Fruit fly (Drosophila melanogaster) whole organism, embryonic: ENCODE results near the gene CG18473.
A peak's percentile ranks its signal among the peaks of the same experiment; 100 is the strongest.

Experiments
- Atf3 ChIP-seq: fragments of 200-800 bp; sonication (Bioruptor generic); optimal IDR thresholded peaks from 3 replicates; lab custom pipeline; 2016; ENCODE audit warnings: missing biosample characterization, missing genetic modification characterization
- CG10431 ChIP-seq: fragments of 200-800 bp; sonication (Bioruptor generic); optimal IDR thresholded peaks from 3 replicates; lab custom pipeline; 2018; ENCODE audit warnings: missing biosample characterization, mild to moderate bottlenecking, missing genetic modification characterization
- CG10565 ChIP-seq: fragments of 200-800 bp; sonication (Bioruptor generic); optimal IDR thresholded peaks from 3 replicates; lab custom pipeline; 2016; ENCODE audit warnings: missing biosample characterization, mild to moderate bottlenecking, missing genetic modification characterization
- CG14667 ChIP-seq: fragments of 200-800 bp; sonication (Bioruptor generic); IDR thresholded peaks from 2 replicates; pipeline ENCODE4 v1.3.6; 2022; ENCODE audit warnings: missing biosample characterization, missing genetic modification characterization
- CG14965 ChIP-seq: fragments of 200-800 bp; sonication (Bioruptor generic); optimal IDR thresholded peaks from 2 replicates; lab custom pipeline; 2016; ENCODE audit warnings: missing biosample characterization, missing genetic modification characterization, borderline replicate concordance
- CG17328 ChIP-seq: fragments of 200-800 bp; sonication (Bioruptor generic); IDR thresholded peaks from 2 replicates; pipeline ENCODE4 v1.3.6; 2022; ENCODE audit warnings: missing biosample characterization, missing genetic modification characterization
- CG17359 ChIP-seq: fragments of 200-800 bp; sonication (Bioruptor generic); optimal IDR thresholded peaks from 3 replicates; lab custom pipeline; 2018; ENCODE audit warnings: missing biosample characterization, mild to moderate bottlenecking, missing genetic modification characterization, moderate library complexity
- CG17361 ChIP-seq: fragments of 200-800 bp; sonication (Bioruptor generic); IDR thresholded peaks from 3 replicates; pipeline ENCODE4 v1.3.6; 2022; ENCODE audit warnings: missing biosample characterization, missing genetic modification characterization
- CG18599 ChIP-seq: fragments of 200-800 bp; sonication (Bioruptor generic); optimal IDR thresholded peaks from 3 replicates; lab custom pipeline; 2017; ENCODE audit warnings: missing biosample characterization, missing genetic modification characterization, mild to moderate bottlenecking, moderate library complexity, missing genetic modification reagents
- CG2120 ChIP-seq: fragments of 200-800 bp; sonication (Bioruptor generic); optimal IDR thresholded peaks from 3 replicates; lab custom pipeline; 2016; ENCODE audit warnings: missing biosample characterization, missing genetic modification characterization
- CG2129 ChIP-seq: fragments of 200-800 bp; sonication (Bioruptor generic); IDR thresholded peaks from 2 replicates; pipeline ENCODE4 v1.3.6; 2022; ENCODE audit warnings: missing biosample characterization, missing genetic modification characterization; ENCODE audit not compliant: partially characterized antibody
- CG34422 ChIP-seq: fragments of 200-800 bp; sonication (Bioruptor generic); IDR thresholded peaks from 3 replicates; pipeline ENCODE4 v1.3.6; 2022; ENCODE audit warnings: missing biosample characterization, missing genetic modification characterization
- CG5953 ChIP-seq: fragments of 200-800 bp; sonication (Bioruptor generic); IDR thresholded peaks from 2 replicates; pipeline ENCODE4 v1.3.6; 2022; ENCODE audit warnings: missing biosample characterization, missing genetic modification characterization
- CG6254 ChIP-seq: fragments of 200-800 bp; sonication (Bioruptor generic); optimal IDR thresholded peaks from 3 replicates; lab custom pipeline; 2017; ENCODE audit warnings: mild to moderate bottlenecking, missing biosample characterization, missing genetic modification reagents, missing genetic modification characterization
- CG6689 ChIP-seq: fragments of 200-800 bp; sonication (Bioruptor generic); IDR thresholded peaks from 2 replicates; pipeline ENCODE4 v1.3.6; 2022; ENCODE audit warnings: missing biosample characterization, missing genetic modification characterization
- CG6854 ChIP-seq: fragments of 200-800 bp; sonication (Bioruptor generic); optimal IDR thresholded peaks from 3 replicates; lab custom pipeline; 2017; ENCODE audit warnings: missing biosample characterization, mild to moderate bottlenecking, missing genetic modification characterization
- CG7928 ChIP-seq: fragments of 200-800 bp; sonication (Bioruptor generic); optimal IDR thresholded peaks from 2 replicates; lab custom pipeline; 2017; ENCODE audit warnings: missing biosample characterization, mild to moderate bottlenecking, missing genetic modification characterization
- CG9437 ChIP-seq: fragments of 200-800 bp; sonication (Bioruptor generic); optimal IDR thresholded peaks from 2 replicates; lab custom pipeline; 2018; ENCODE audit warnings: missing biosample characterization, mild to moderate bottlenecking, missing genetic modification characterization
- CG9609 ChIP-seq: fragments of 200-800 bp; sonication (Bioruptor generic); optimal IDR thresholded peaks from 3 replicates; lab custom pipeline; 2016; ENCODE audit warnings: missing biosample characterization, missing genetic modification characterization
- Camta ChIP-seq: fragments of 200-800 bp; sonication (Bioruptor generic); optimal IDR thresholded peaks from 2 replicates; lab custom pipeline; 2016; ENCODE audit warnings: missing biosample characterization, missing genetic modification characterization
- Dek ChIP-seq: fragments of 200-800 bp; sonication (Bioruptor generic); optimal IDR thresholded peaks from 3 replicates; lab custom pipeline; 2019; ENCODE audit warnings: missing biosample characterization, mild to moderate bottlenecking, missing genetic modification characterization, moderate library complexity
- Dip3 ChIP-seq: fragments of 200-800 bp; sonication (Bioruptor generic); optimal IDR thresholded peaks from 3 replicates; lab custom pipeline; 2016; ENCODE audit warnings: missing biosample characterization, missing genetic modification characterization
- Drgx ChIP-seq: fragments of 200-800 bp; sonication (Bioruptor generic); IDR thresholded peaks from 2 replicates; pipeline ENCODE4 v1.3.6; 2022; ENCODE audit warnings: missing biosample characterization, missing genetic modification characterization
- E2f1 ChIP-seq: fragments of 200-800 bp; sonication (Bioruptor generic); IDR thresholded peaks from 2 replicates; pipeline ENCODE4 v1.3.6; 2022; ENCODE audit warnings: missing biosample characterization, missing genetic modification characterization
- Elba2 ChIP-seq: fragments of 200-800 bp; sonication (Bioruptor generic); optimal IDR thresholded peaks from 3 replicates; lab custom pipeline; 2016; ENCODE audit warnings: missing biosample characterization, missing genetic modification characterization
- GATAe ChIP-seq: fragments of 200-800 bp; sonication (Bioruptor generic); conservative IDR thresholded peaks from 2 replicates; pipeline ENCODE4 v1.3.6; 2022; ENCODE audit warnings: missing biosample characterization, missing genetic modification characterization
- H2.0 ChIP-seq: fragments of 200-800 bp; sonication (Bioruptor generic); IDR thresholded peaks from 2 replicates; pipeline ENCODE4 v1.3.6; 2022; ENCODE audit warnings: missing biosample characterization, missing genetic modification characterization
- Hsf ChIP-seq: fragments of 200-800 bp; sonication (Bioruptor generic); optimal IDR thresholded peaks from 3 replicates; lab custom pipeline; 2016; ENCODE audit warnings: missing biosample characterization, missing genetic modification characterization
- Lhr ChIP-seq: fragments of 200-800 bp; sonication (Bioruptor generic); optimal IDR thresholded peaks from 3 replicates; lab custom pipeline; 2017; ENCODE audit warnings: mild to moderate bottlenecking, missing biosample characterization, missing genetic modification reagents, missing genetic modification characterization
- Med ChIP-seq: fragments of 200-800 bp; sonication (Bioruptor generic); peaks from one replicate; lab custom pipeline; 2016; ENCODE audit warnings: missing biosample characterization, missing genetic modification characterization, mild to moderate bottlenecking, inconsistent platforms, moderate library complexity
- Vsx1 ChIP-seq: fragments of 200-800 bp; sonication (Bioruptor generic); optimal IDR thresholded peaks from 2 replicates; lab custom pipeline; 2017; ENCODE audit warnings: missing biosample characterization, mild to moderate bottlenecking, missing genetic modification characterization, missing genetic modification reagents
- btn ChIP-seq: fragments of 200-800 bp; sonication (Bioruptor generic); optimal IDR thresholded peaks from 2 replicates; lab custom pipeline; 2016; ENCODE audit warnings: missing biosample characterization, missing genetic modification characterization
- chinmo ChIP-seq: fragments of 200-800 bp; sonication (Bioruptor generic); IDR thresholded peaks from 4 replicates; pipeline ENCODE4 v1.3.6; 2022; ENCODE audit warnings: missing biosample characterization, missing genetic modification characterization; ENCODE audit not compliant: partially characterized antibody
- corto ChIP-seq: fragments of 200-800 bp; sonication (Bioruptor generic); optimal IDR thresholded peaks from 2 replicates; lab custom pipeline; 2016; ENCODE audit warnings: missing biosample characterization, mild to moderate bottlenecking, missing genetic modification characterization, moderate library complexity
- crol ChIP-seq: fragments of 200-800 bp; sonication (Bioruptor generic); IDR thresholded peaks from 2 replicates; pipeline ENCODE4 v1.3.6; 2022; ENCODE audit warnings: missing biosample characterization, missing genetic modification characterization
- dysf ChIP-seq: fragments of 200-800 bp; sonication (Bioruptor generic); IDR thresholded peaks from 3 replicates; pipeline ENCODE4 v1.3.6; 2022; ENCODE audit warnings: missing biosample characterization, missing genetic modification characterization
- fu2 ChIP-seq: fragments of 200-800 bp; sonication (Bioruptor generic); optimal IDR thresholded peaks from 2 replicates; lab custom pipeline; 2016; ENCODE audit warnings: missing biosample characterization, missing genetic modification characterization
- grn ChIP-seq: fragments of 200-800 bp; sonication (Bioruptor generic); optimal IDR thresholded peaks from 3 replicates; lab custom pipeline; 2017; ENCODE audit warnings: missing biosample characterization, missing genetic modification characterization
- inv ChIP-seq: fragments of 200-800 bp; sonication (Bioruptor generic); IDR thresholded peaks from 2 replicates; pipeline ENCODE4 v1.3.6; 2022; ENCODE audit warnings: missing biosample characterization, missing genetic modification characterization; ENCODE audit not compliant: partially characterized antibody
- lola ChIP-seq, 3 experiments: fragments of >200 bp in 2 of 3; fragments of 200-800 bp in 1 of 3; sonication (Bioruptor generic) in 1 of 3; optimal IDR thresholded peaks; 2 replicates each; lab custom pipeline; 2017 to 2019; ENCODE audit warnings: missing biosample characterization in 3 of 3, missing genetic modification characterization in 3 of 3, mild to moderate bottlenecking in 1 of 3, moderate library complexity in 1 of 3
- maf-S ChIP-seq: fragments of 200-800 bp; sonication (Bioruptor generic); optimal IDR thresholded peaks from 2 replicates; lab custom pipeline; 2016; ENCODE audit warnings: missing biosample characterization, missing genetic modification characterization
- mirr ChIP-seq: fragments of 200-800 bp; sonication (Bioruptor generic); optimal IDR thresholded peaks from 3 replicates; lab custom pipeline; 2018; ENCODE audit warnings: missing biosample characterization, mild to moderate bottlenecking, missing genetic modification characterization
- nom ChIP-seq: fragments of 200-800 bp; sonication (Bioruptor generic); optimal IDR thresholded peaks from 2 replicates; lab custom pipeline; 2017; ENCODE audit warnings: missing biosample characterization, missing genetic modification characterization, mild to moderate bottlenecking, moderate library complexity, missing genetic modification reagents
- p53 ChIP-seq: fragments of 200-800 bp; sonication (Bioruptor generic); optimal IDR thresholded peaks from 2 replicates; lab custom pipeline; 2016; ENCODE audit warnings: missing biosample characterization, missing genetic modification characterization
- pum ChIP-seq: fragments of 200-800 bp; sonication (Bioruptor generic); optimal IDR thresholded peaks from 2 replicates; lab custom pipeline; 2016; ENCODE audit warnings: missing biosample characterization, missing genetic modification characterization
- ranshi ChIP-seq: fragments of 200-800 bp; sonication (Bioruptor generic); IDR thresholded peaks from 2 replicates; pipeline ENCODE4 v1.3.6; 2022; ENCODE audit warnings: missing biosample characterization, missing genetic modification characterization
- sd ChIP-seq: fragments of 200-800 bp; sonication (Bioruptor generic); optimal IDR thresholded peaks from 3 replicates; lab custom pipeline; 2018; ENCODE audit warnings: missing biosample characterization, mild to moderate bottlenecking, missing genetic modification characterization, moderate library complexity
- sens ChIP-seq: fragments of 200-800 bp; sonication (Bioruptor generic); peaks from one replicate; lab custom pipeline; 2016; ENCODE audit warnings: missing biosample characterization, missing genetic modification characterization
- shn ChIP-seq: fragments of 200-800 bp; sonication (Bioruptor generic); optimal IDR thresholded peaks from 3 replicates; lab custom pipeline; 2016; ENCODE audit warnings: missing biosample characterization, missing genetic modification characterization
- stwl ChIP-seq: fragments of 200-800 bp; sonication (Bioruptor generic); optimal IDR thresholded peaks from 3 replicates; lab custom pipeline; 2018; ENCODE audit warnings: missing biosample characterization, mild to moderate bottlenecking, missing genetic modification characterization, moderate library complexity
- sug ChIP-seq: fragments of 200-800 bp; optimal IDR thresholded peaks from 2 replicates; lab custom pipeline; 2019; ENCODE audit warnings: missing biosample characterization, mild to moderate bottlenecking, missing genetic modification characterization, moderate library complexity

CG18473 gene

DNA sequence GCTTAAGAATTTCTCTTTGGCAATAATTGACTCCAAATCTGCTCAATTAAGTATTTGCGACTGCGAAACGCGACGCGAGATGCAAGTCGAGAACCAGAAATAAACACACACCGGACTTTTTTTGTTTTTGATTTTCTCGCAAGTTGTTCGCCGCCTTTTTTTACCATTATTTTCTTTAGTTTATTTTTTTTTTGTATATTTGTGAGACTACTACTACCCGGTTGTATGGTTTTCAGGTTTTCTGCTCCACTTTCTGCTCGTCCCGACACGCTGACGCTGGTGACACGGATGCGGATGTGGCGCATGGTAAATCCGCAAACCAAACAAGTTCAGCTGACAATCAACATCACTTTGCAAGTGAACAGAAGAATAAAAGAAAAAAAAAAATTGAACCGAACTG is 17.9 kb downstream of the CG18473 start:
- no peak for TF ChIP-seq CG14667 (GFP tag; lab: Robert Waterston, UW)
- no peak for TF ChIP-seq CG5953 (GFP tag; lab: Robert Waterston, UW)
- TF ChIP-seq Dip3: no peak
- peak; percentile 86 for TF ChIP-seq nom (GFP tag; lab: Kevin White, UChicago)
- no peak for TF ChIP-seq Atf3 (GFP tag; lab: Kevin White, UChicago)
- TF ChIP-seq CG7928 (GFP tag; lab: Kevin White, UChicago): no peak
- no peak for TF ChIP-seq CG6254
- TF ChIP-seq, all 482 proteins: peak for 1

DNA sequence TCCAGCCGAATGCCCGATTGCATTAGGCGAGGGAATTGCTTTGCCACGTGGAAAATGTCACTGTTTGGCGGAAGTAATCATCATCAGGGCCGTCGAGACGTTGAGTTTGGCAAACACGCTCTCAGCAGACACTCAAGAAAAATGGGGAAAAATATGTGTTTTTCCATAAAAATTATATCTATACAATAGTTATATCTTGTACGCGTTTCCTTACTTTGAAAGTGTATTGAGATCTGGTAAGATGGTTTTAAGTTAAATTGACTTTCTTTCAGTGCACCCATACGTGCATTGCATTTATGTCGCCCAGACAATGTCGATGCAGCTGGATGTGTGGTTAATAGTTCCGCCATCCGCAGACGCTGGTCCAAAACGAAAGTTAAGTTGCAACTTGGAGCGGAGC is 22.9 kb downstream of the CG18473 start:
- TF ChIP-seq CG6854 (no peak), CG10431 (no peak), CG9609 (GFP tag; lab: Kevin White, UChicago) (no peak), inv (GFP tag; lab: Robert Waterston, UW) (no peak), corto (no peak), fu2 (GFP tag; lab: Kevin White, UChicago) (no peak), p53 (GFP tag; lab: Kevin White, UChicago) (no peak), Dek (tag; lab: Kevin White, UChicago) (no peak), CG2129 (GFP tag; lab: Robert Waterston, UW) (no peak), lola (GFP tag; optimal IDR thresholded peaks at IDR 0.05; lab: Kevin White, UChicago) (no peak), Lhr (GFP tag; lab: Kevin White, UChicago) (no peak), dysf (GFP tag; lab: Robert Waterston, UW) (no peak), CG34422 (GFP tag; lab: Robert Waterston, UW) (no peak), CG17328 (GFP tag; lab: Robert Waterston, UW) (peak; percentile 22; the same call in 1 of the 2 replicates), CG2120 (no peak), CG6689 (GFP tag; lab: Robert Waterston, UW) (0 out of 2 replicates have a peak, but pooled peaks have one; percentile 12), H2.0 (GFP tag; lab: Robert Waterston, UW) (no peak), shn (GFP tag; lab: Kevin White, UChicago) (no peak), ranshi (GFP tag; lab: Robert Waterston, UW) (no peak), sens (GFP tag; lab: Kevin White, UChicago) (peak; percentile 38), CG6254 (no peak), btn (no peak), CG10565 (GFP tag; lab: Kevin White, UChicago) (no peak), Elba2 (GFP tag; lab: Kevin White, UChicago) (no peak), stwl (tag; lab: Kevin White, UChicago) (no peak), Camta (GFP tag; lab: Kevin White, UChicago) (no peak), pum (no peak), Drgx (GFP tag; lab: Robert Waterston, UW) (peak; percentile 47), maf-S (GFP tag; lab: Kevin White, UChicago) (no peak)

DNA sequence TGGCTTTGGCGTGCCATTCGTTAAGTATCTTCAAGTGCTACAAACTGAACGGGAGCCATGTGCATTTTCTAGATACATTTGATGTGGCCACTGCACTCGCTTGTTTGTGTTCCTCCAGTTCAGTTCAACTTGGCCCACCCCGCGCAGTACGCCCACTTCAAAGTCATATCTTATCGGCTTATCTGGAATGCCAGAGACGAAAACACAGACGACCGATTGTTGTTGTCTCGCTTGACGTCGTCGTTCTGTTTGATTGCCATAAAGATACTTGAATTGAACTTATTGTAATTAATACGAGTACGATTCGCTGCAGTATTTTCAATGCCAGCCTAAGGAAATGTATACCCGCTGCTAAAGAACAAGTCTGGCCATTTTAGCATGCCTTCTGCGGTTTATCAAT is 24.5 kb downstream of the CG18473 start:
- TF ChIP-seq Hsf (GFP tag; lab: Kevin White, UChicago): no peak
- peak; percentile 91 for TF ChIP-seq sd (tag; lab: Kevin White, UChicago)
- TF ChIP-seq mirr: peak; percentile 44
- TF ChIP-seq E2f1 (GFP tag; lab: Robert Waterston, UW): no peak
- peak; percentile 13 for TF ChIP-seq Vsx1
- TF ChIP-seq CG9437 (GFP tag; lab: Kevin White, UChicago): no peak
- no peak for TF ChIP-seq CG17359 (tag; lab: Kevin White, UChicago)
- TF ChIP-seq sug (tag; lab: Kevin White, UChicago): peak; percentile 31
- TF ChIP-seq CG17361: no peak
- peak; percentile 20 for TF ChIP-seq Med (GFP tag; lab: Kevin White, UChicago)
- no peak for TF ChIP-seq CG14965 (GFP tag; lab: Kevin White, UChicago)
- no peak for TF ChIP-seq CG18599 (GFP tag; lab: Kevin White, UChicago)
- peak; percentile 90 for TF ChIP-seq grn
- peak; percentile 69 for TF ChIP-seq GATAe
- 0 out of 4 replicates have a peak, but pooled peaks have one; percentile 32 for TF ChIP-seq chinmo
- peak; percentile 29; the same call in 1 of the 2 replicates for TF ChIP-seq crol (GFP tag; lab: Robert Waterston, UW)
